Fruit fly (Drosophila melanogaster) whole organism: Measurements from ENCODE around the gene TBC1d7.

ENCODE experiments used
- CG8478 ChIP-seq: fragments of >200 bp; optimal IDR thresholded peaks from 2 replicates; lab custom pipeline; 2018; ENCODE audit warnings: inconsistent platforms
- EcR ChIP-seq, 2 experiments: fragments of >200 bp; optimal IDR thresholded peaks; 2 replicates each; lab custom pipeline; 2017; ENCODE audit warnings: missing biosample characterization in 2 of 2, missing genetic modification characterization in 2 of 2, missing genetic modification reagents in 2 of 2
- pan ChIP-seq: fragments of >200 bp; optimal IDR thresholded peaks from 2 replicates; lab custom pipeline; 2017
- psq ChIP-seq: fragments of >200 bp; optimal IDR thresholded peaks from 2 replicates; lab custom pipeline; 2017
- usp ChIP-seq: fragments of >200 bp; optimal IDR thresholded peaks from 2 replicates; lab custom pipeline; 2017; ENCODE audit warnings: missing biosample characterization, missing genetic modification characterization, mixed read lengths

DNA sequence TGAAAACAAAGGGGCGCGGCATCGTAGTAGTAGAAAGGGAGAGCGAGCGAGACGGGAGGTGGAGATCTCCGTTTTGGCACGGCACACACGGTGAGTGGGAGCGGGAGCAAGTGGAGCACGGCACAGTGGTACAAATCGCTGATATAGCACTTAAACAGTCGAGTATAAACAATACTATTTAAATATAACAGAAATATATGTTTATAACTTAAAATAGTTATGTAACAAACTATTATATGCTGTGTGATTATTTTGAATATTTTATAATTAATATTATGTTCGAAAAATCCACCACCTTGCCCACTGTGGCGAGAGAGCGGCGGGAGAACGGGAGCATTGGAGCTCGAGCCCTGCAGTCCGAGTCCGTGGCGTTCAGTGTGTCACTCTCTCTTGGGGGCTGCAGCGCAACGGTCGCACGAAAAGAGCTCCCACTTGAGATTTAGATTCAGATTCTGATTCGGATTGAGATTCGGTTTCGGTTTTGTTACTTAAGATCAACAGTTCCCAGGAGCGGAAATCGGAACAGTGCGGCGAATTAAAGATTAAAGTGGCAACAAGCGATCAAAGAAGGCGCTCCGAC, 20.4 kb upstream of the TBC1d7 start, which contains the start of gene Kal1:
- TF ChIP-seq usp (GFP tag; lab: Kevin White, UChicago) = no peak
- TF ChIP-seq psq (lab: Kevin White, UChicago) = no peak
- TF ChIP-seq pan (lab: Kevin White, UChicago) = no peak
- TF ChIP-seq EcR (GFP tag; optimal IDR thresholded peaks at IDR 0.05; lab: Kevin White, UChicago) = no peak
- no peak for TF ChIP-seq CG8478 (lab: Kevin White, UChicago)
